Fruit fly (Drosophila melanogaster) whole organism, embryonic: ENCODE data around the gene Vha16-3.

Experiments used
- CG1024 ChIP-seq: fragments of 200-800 bp; sonication (Bioruptor generic); IDR thresholded peaks from 2 replicates; pipeline ENCODE4 v1.3.6; 2022; ENCODE audit warnings: missing biosample characterization, missing genetic modification characterization
- CG11560 ChIP-seq: fragments of 200-800 bp; sonication (Bioruptor generic); IDR thresholded peaks from 3 replicates; pipeline ENCODE4 v1.3.6; 2022; ENCODE audit warnings: missing biosample characterization, missing genetic modification characterization
- CG11695 ChIP-seq: fragments of 200-800 bp; sonication (Bioruptor generic); IDR thresholded peaks from 3 replicates; pipeline ENCODE4 v1.3.6; 2022; ENCODE audit warnings: missing biosample characterization, missing genetic modification characterization
- CG42726 ChIP-seq: fragments of 200-800 bp; sonication (Bioruptor generic); IDR thresholded peaks from 2 replicates; pipeline ENCODE4 v1.3.6; 2022; ENCODE audit warnings: missing biosample characterization, missing genetic modification characterization; ENCODE audit not compliant: partially characterized antibody
- H15 ChIP-seq: fragments of 200-800 bp; sonication (Bioruptor generic); IDR thresholded peaks from 3 replicates; pipeline ENCODE4 v1.3.6; 2022; ENCODE audit warnings: missing biosample characterization, missing genetic modification characterization
- PHDP ChIP-seq: fragments of 200-800 bp; sonication (Bioruptor generic); optimal IDR thresholded peaks from 3 replicates; lab custom pipeline; 2018; ENCODE audit warnings: missing biosample characterization, mild to moderate bottlenecking, missing genetic modification characterization, moderate library complexity
- zfh1 ChIP-seq: fragments of 200-800 bp; sonication (Bioruptor generic); IDR thresholded peaks from 3 replicates; pipeline ENCODE4 v1.3.6; 2022; ENCODE audit warnings: missing biosample characterization, missing genetic modification characterization

DNA sequence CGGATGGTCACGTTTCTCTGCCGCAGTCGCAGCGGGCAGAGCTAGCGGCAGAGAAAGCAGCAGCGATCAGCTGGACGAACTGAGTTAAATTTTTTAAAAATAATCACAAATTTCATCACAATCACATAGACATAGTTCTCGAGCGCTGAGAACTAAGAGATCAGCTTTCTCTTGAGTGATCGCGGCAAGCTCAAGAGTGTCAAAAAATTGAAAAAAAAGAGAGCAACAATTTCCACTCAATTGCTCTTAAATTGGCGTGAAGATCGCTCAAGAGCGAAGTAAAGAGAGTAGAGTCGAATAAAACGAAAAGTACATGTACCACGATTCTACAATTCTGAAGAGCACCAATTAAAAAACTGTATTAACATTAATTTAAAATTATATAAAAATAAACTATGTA, 44.7 kb upstream of the Vha16-3 start:
- TF ChIP-seq CG11560 (no peak), zfh1 (no peak), CG1024 (no peak), H15 (GFP tag; lab: Robert Waterston, UW) (no peak), PHDP (tag; lab: Kevin White, UChicago) (no peak), CG11695 (GFP tag; lab: Robert Waterston, UW) (no peak), CG42726 (GFP tag; lab: Robert Waterston, UW) (no peak)
